Worm (Caenorhabditis elegans) whole organism, mixed stage, embryonic: ENCODE results near the gene nhr-156.

Experiments used
- elt-1 ChIP-seq: sonication (generic microtip); optimal IDR thresholded peaks from 2 replicates; lab custom pipeline; 2017; ENCODE audit warnings: missing genetic modification characterization, mild to moderate bottlenecking, missing compliant biosample characterization, antibody characterized with exemption, moderate library complexity, borderline replicate concordance; ENCODE audit not compliant: insufficient read depth
- unc-62 ChIP-seq: fragments of 150-350 bp; optimal IDR thresholded peaks from 2 replicates; lab custom pipeline; 2014; ENCODE audit warnings: missing biosample characterization, missing genetic modification reagents, missing genetic modification characterization

DNA sequence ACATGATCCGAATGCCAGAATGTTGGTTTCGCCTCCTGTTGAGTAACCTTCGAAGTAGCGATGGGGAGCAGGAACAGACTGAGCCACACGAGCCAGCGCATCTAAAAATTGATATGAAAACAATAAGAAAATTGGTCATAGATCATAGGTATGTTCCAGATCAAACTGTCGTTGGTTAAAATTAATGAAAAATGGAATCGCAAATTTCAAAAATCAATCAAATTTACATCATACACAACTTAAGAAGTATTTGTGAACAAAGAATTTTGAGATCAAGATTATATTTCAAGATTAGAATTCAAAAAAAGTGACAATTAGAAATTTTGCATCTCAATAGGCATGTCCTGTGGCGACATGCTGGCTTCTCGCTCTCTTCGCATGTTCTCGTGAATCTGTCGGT, 15.1 kb upstream of the nhr-156 start, which contains the start of gene C17E7.9:
- TF ChIP-seq elt-1 = no peak
- TF ChIP-seq unc-62 (GFP tag; lab: Kevin White, UChicago) = no peak
